Fruit fly (Drosophila melanogaster) whole organism, embryonic: ENCODE data around the gene Cnb.

Source experiments
- CG13424 ChIP-seq: fragments of 200-800 bp; sonication (Bioruptor generic); optimal IDR thresholded peaks from 2 replicates; lab custom pipeline; 2019; ENCODE audit warnings: missing biosample characterization, mild to moderate bottlenecking, missing genetic modification characterization, moderate library complexity
- CG1647 ChIP-seq: fragments of 200-800 bp; sonication (Bioruptor generic); optimal IDR thresholded peaks from 3 replicates; lab custom pipeline; 2016; ENCODE audit warnings: missing biosample characterization, missing genetic modification characterization
- CG34422 ChIP-seq: fragments of 200-800 bp; sonication (Bioruptor generic); IDR thresholded peaks from 3 replicates; pipeline ENCODE4 v1.3.6; 2022; ENCODE audit warnings: missing biosample characterization, missing genetic modification characterization
- CG6813 ChIP-seq: fragments of 200-800 bp; sonication (Bioruptor generic); optimal IDR thresholded peaks from 2 replicates; lab custom pipeline; 2017; ENCODE audit warnings: missing biosample characterization, missing genetic modification characterization, mild to moderate bottlenecking, moderate library complexity, missing genetic modification reagents
- TFAM ChIP-seq: fragments of 200-800 bp; sonication (Bioruptor generic); optimal IDR thresholded peaks from 2 replicates; lab custom pipeline; 2017; ENCODE audit warnings: missing biosample characterization, missing genetic modification characterization, inconsistent platforms
- danr ChIP-seq: fragments of 200-800 bp; sonication (Bioruptor generic); IDR thresholded peaks from 2 replicates; pipeline ENCODE4 v1.3.6; 2022; ENCODE audit warnings: missing biosample characterization, missing genetic modification characterization
- gce ChIP-seq: fragments of 200-800 bp; sonication (Bioruptor generic); IDR thresholded peaks from 3 replicates; pipeline ENCODE4 v1.3.6; 2022; ENCODE audit warnings: missing biosample characterization, missing genetic modification characterization
- gcm ChIP-seq: fragments of 200-800 bp; sonication (Bioruptor generic); optimal IDR thresholded peaks from 2 replicates; lab custom pipeline; 2019; ENCODE audit warnings: missing biosample characterization, mild to moderate bottlenecking, missing genetic modification characterization, moderate library complexity
- lmd ChIP-seq: fragments of 200-800 bp; sonication (Bioruptor generic); IDR thresholded peaks from 2 replicates; pipeline ENCODE4 v1.3.6; 2022; ENCODE audit warnings: missing biosample characterization, missing genetic modification characterization
- pita ChIP-seq: fragments of 200-800 bp; sonication (Bioruptor generic); optimal IDR thresholded peaks from 2 replicates; lab custom pipeline; 2017; ENCODE audit warnings: missing biosample characterization, mild to moderate bottlenecking, missing genetic modification characterization
- usp ChIP-seq: fragments of >200 bp; optimal IDR thresholded peaks from 2 replicates; lab custom pipeline; 2017; ENCODE audit warnings: missing biosample characterization, missing genetic modification characterization
- zen ChIP-seq: fragments of 200-800 bp; sonication (Bioruptor generic); optimal IDR thresholded peaks from 3 replicates; lab custom pipeline; 2018; ENCODE audit warnings: missing biosample characterization, mild to moderate bottlenecking, missing genetic modification characterization, moderate library complexity

dm6 chr3L:1920943-1921342, 26.4 kb upstream of the Cnb start, which contains the start of gene Dbx:
- TF ChIP-seq danr (GFP tag; lab: Robert Waterston, UW) (no peak), pita (no peak), zen (tag; lab: Kevin White, UChicago) (no peak), gce (GFP tag; lab: Robert Waterston, UW) (no peak), usp (GFP tag; lab: Kevin White, UChicago) (no peak), CG34422 (GFP tag; lab: Robert Waterston, UW) (no peak), CG13424 (no peak), CG1647 (no peak), CG6813 (GFP tag; lab: Kevin White, UChicago) (no peak), TFAM (no peak), lmd (GFP tag; lab: Robert Waterston, UW) (no peak), gcm (no peak)
